Worm (Caenorhabditis elegans) whole organism, early embryonic: ENCODE data around the gene F35G12.5.

ENCODE experiments used
- ama-1 ChIP-seq: fragments of 150-350 bp; optimal IDR thresholded peaks from 2 replicates; lab custom pipeline; 2014
- pes-1 ChIP-seq: fragments of 200-800 bp; sonication (Bioruptor generic); IDR thresholded peaks from 2 replicates; pipeline ENCODE4 v1.3.6; 2022; ENCODE audit warnings: missing genetic modification reagents, missing genetic modification characterization, missing compliant biosample characterization

DNA sequence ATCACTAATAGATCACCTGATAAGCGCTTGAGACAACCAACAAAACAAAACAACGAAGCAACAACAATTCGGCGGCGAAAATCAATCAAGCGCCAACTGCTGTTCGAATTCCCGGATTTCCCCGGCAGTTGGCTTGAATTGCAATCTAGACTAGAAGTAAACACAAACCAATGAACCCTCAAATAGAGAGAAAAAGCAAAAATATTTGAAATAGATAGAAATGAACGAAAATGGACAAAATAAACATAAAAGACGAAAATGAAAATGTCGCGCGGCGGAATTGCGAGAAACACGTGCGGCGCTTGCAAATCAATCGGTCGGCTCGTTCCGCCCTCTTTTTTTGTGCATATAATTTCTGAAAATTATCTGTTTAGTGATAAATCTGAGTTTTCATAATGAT is 15.5 kb upstream of the F35G12.5 start, which contains the start of gene idhg-1:
- TF ChIP-seq ama-1 (lab: Kevin White, UChicago) (no peak), pes-1 (GFP tag; lab: Robert Waterston, UW) (peak; percentile 97)
